Worm (Caenorhabditis elegans) whole organism, L4 larva: ENCODE results near the gene atln-2.

ENCODE experiments used
- F26F4.8 ChIP-seq: fragments of 200-800 bp; sonication (Bioruptor generic); conservative IDR thresholded peaks from 2 replicates; pipeline ENCODE4 v1.3.6; 2022; ENCODE audit warnings: missing genetic modification characterization, missing compliant biosample characterization
- F44E2.7 ChIP-seq: fragments of 200-800 bp; sonication (Bioruptor generic); IDR thresholded peaks from 2 replicates; pipeline ENCODE4 v2.1.2; 2022; ENCODE audit warnings: missing genetic modification characterization, missing compliant biosample characterization
- F49E8.2 ChIP-seq: sonication (generic microtip); optimal IDR thresholded peaks from 2 replicates; lab custom pipeline; 2016; ENCODE audit warnings: missing compliant biosample characterization, mild to moderate bottlenecking, missing genetic modification characterization, borderline replicate concordance
- R02D3.7 ChIP-seq: fragments of 150-350 bp; sonication (generic microtip); optimal IDR thresholded peaks from 3 replicates; lab custom pipeline; 2014; ENCODE audit warnings: missing biosample characterization, missing genetic modification characterization
- T20F7.1 ChIP-seq: fragments of 200-800 bp; sonication (Bioruptor generic); optimal IDR thresholded peaks from 2 replicates; lab custom pipeline; 2018; ENCODE audit warnings: mild to moderate bottlenecking, missing genetic modification characterization, missing compliant biosample characterization
- Y48G9A.11 ChIP-seq: fragments of 200-800 bp; sonication (Bioruptor generic); IDR thresholded peaks from 2 replicates; pipeline ENCODE4 v1.3.6; 2022; ENCODE audit warnings: missing genetic modification reagents, missing genetic modification characterization, missing compliant biosample characterization
- ZK337.2 ChIP-seq: fragments of 200-800 bp; sonication (Bioruptor generic); IDR thresholded peaks from 2 replicates; pipeline ENCODE4 v1.3.6; 2022; ENCODE audit warnings: missing genetic modification reagents, missing genetic modification characterization, missing compliant biosample characterization
- aha-1 ChIP-seq: fragments of 150-350 bp; peaks from one replicate; lab custom pipeline; 2014; ENCODE audit warnings: missing biosample characterization, missing genetic modification characterization
- arid-1 ChIP-seq: fragments of 200-800 bp; sonication (Bioruptor generic); conservative IDR thresholded peaks from 2 replicates; pipeline ENCODE4 v1.3.6; 2022; ENCODE audit warnings: missing genetic modification reagents, missing genetic modification characterization, missing compliant biosample characterization
- ceh-20 ChIP-seq: fragments of 200-800 bp; sonication (Bioruptor generic); IDR thresholded peaks from 2 replicates; pipeline ENCODE4 v1.3.6; 2022; ENCODE audit warnings: missing genetic modification reagents, missing genetic modification characterization, missing compliant biosample characterization
- ceh-28 ChIP-seq: fragments of 150-350 bp; optimal IDR thresholded peaks from 2 replicates; lab custom pipeline; 2014; ENCODE audit warnings: missing biosample characterization, missing genetic modification reagents, missing genetic modification characterization
- ceh-82 ChIP-seq: sonication (generic microtip); optimal IDR thresholded peaks from 2 replicates; lab custom pipeline; 2017; ENCODE audit warnings: missing biosample characterization, missing genetic modification characterization
- daf-16 ChIP-seq, 3 experiments: sonication (generic microtip); optimal IDR thresholded peaks; 2 replicates each; lab custom pipeline; 2016 to 2017; ENCODE audit warnings: missing genetic modification characterization in 3 of 3, missing genetic modification reagents in 3 of 3, mild to moderate bottlenecking in 2 of 3, missing compliant biosample characterization in 2 of 3, missing biosample characterization in 1 of 3, moderate library complexity in 1 of 3
- dmd-6 ChIP-seq: fragments of 200-800 bp; sonication (Bioruptor generic); IDR thresholded peaks from 2 replicates; pipeline ENCODE4 v1.3.6; 2022; ENCODE audit warnings: missing genetic modification reagents, missing genetic modification characterization, missing compliant biosample characterization
- dpl-1 ChIP-seq: fragments of 150-350 bp; optimal IDR thresholded peaks from 2 replicates; lab custom pipeline; 2014; ENCODE audit warnings: missing biosample characterization, missing genetic modification reagents, missing genetic modification characterization
- duxl-1 ChIP-seq: sonication (generic microtip); optimal IDR thresholded peaks from 2 replicates; lab custom pipeline; 2016; ENCODE audit warnings: mild to moderate bottlenecking, missing genetic modification characterization, moderate library complexity, missing compliant biosample characterization; ENCODE audit not compliant: poor library complexity
- dve-1 ChIP-seq: sonication (generic microtip); optimal IDR thresholded peaks from 2 replicates; lab custom pipeline; 2017; ENCODE audit warnings: antibody characterized with exemption, mild to moderate bottlenecking, missing genetic modification characterization, missing compliant biosample characterization; ENCODE audit not compliant: insufficient read depth
- egl-43 ChIP-seq: fragments of 200-800 bp; sonication (Bioruptor generic); IDR thresholded peaks from 2 replicates; pipeline ENCODE4 v1.3.6; 2022; ENCODE audit warnings: missing genetic modification reagents, missing genetic modification characterization, missing compliant biosample characterization
- fkh-10 ChIP-seq: fragments of 150-350 bp; optimal IDR thresholded peaks from 2 replicates; lab custom pipeline; 2014; ENCODE audit warnings: missing biosample characterization, missing genetic modification reagents, missing genetic modification characterization
- fos-1 ChIP-seq: fragments of 150-350 bp; optimal IDR thresholded peaks from 2 replicates; lab custom pipeline; 2014; ENCODE audit warnings: missing biosample characterization, missing genetic modification characterization
- hlh-30 ChIP-seq: sonication (generic microtip); optimal IDR thresholded peaks from 2 replicates; lab custom pipeline; 2017; ENCODE audit warnings: antibody characterized with exemption, mild to moderate bottlenecking, missing genetic modification characterization, missing compliant biosample characterization; ENCODE audit not compliant: insufficient read depth
- lin-1 ChIP-seq: fragments of 200-800 bp; sonication (Bioruptor generic); IDR thresholded peaks from 2 replicates; pipeline ENCODE4 v1.3.6; 2022; ENCODE audit warnings: missing genetic modification reagents, missing genetic modification characterization, missing compliant biosample characterization
- lin-13 ChIP-seq: fragments of 150-350 bp; optimal IDR thresholded peaks from 2 replicates; lab custom pipeline; 2014; ENCODE audit warnings: missing biosample characterization, missing genetic modification reagents, missing genetic modification characterization
- lin-38 ChIP-seq: fragments of 200-800 bp; sonication (Bioruptor generic); IDR thresholded peaks from 2 replicates; pipeline ENCODE4 v1.3.6; 2022; ENCODE audit warnings: missing genetic modification reagents, missing genetic modification characterization, missing compliant biosample characterization
- lir-3 ChIP-seq: sonication (generic microtip); optimal IDR thresholded peaks from 2 replicates; lab custom pipeline; 2016; ENCODE audit warnings: mild to moderate bottlenecking, missing genetic modification characterization, missing compliant biosample characterization
- lsy-2 ChIP-seq, 2 experiments: fragments of 150-350 bp in 1 of 2; sonication (generic microtip) in 1 of 2; optimal IDR thresholded peaks; 2 replicates each; lab custom pipeline; 2014 to 2017; ENCODE audit warnings: missing biosample characterization in 2 of 2, missing genetic modification characterization in 2 of 2
- madf-9 ChIP-seq: fragments of 200-800 bp; sonication (Bioruptor generic); conservative IDR thresholded peaks from 2 replicates; pipeline ENCODE4 v1.3.6; 2022; ENCODE audit warnings: missing genetic modification reagents, missing genetic modification characterization, missing compliant biosample characterization
- mes-2 ChIP-seq: sonication (generic microtip); optimal IDR thresholded peaks from 2 replicates; lab custom pipeline; 2016; ENCODE audit warnings: missing genotype, mild to moderate bottlenecking, missing genetic modification characterization, missing compliant biosample characterization; ENCODE audit not compliant: poor library complexity, severe bottlenecking
- mxl-3 ChIP-seq: fragments of 200-800 bp; sonication (Bioruptor generic); optimal IDR thresholded peaks from 2 replicates; lab custom pipeline; 2018; ENCODE audit warnings: mild to moderate bottlenecking, missing genetic modification characterization, missing compliant biosample characterization
- nhr-41 ChIP-seq: fragments of 200-800 bp; sonication (Bioruptor generic); IDR thresholded peaks from 2 replicates; pipeline ENCODE4 v1.3.6; 2022; ENCODE audit warnings: missing genetic modification reagents, missing genetic modification characterization, missing compliant biosample characterization
- nhr-77 ChIP-seq: fragments of 150-350 bp; optimal IDR thresholded peaks from 2 replicates; lab custom pipeline; 2014; ENCODE audit warnings: missing biosample characterization, missing genetic modification characterization
- php-3 ChIP-seq: fragments of 200-800 bp; sonication (Bioruptor generic); IDR thresholded peaks from 2 replicates; pipeline ENCODE4 v1.3.6; 2022; ENCODE audit warnings: missing genetic modification reagents, missing genetic modification characterization, missing compliant biosample characterization
- pqm-1 ChIP-seq: sonication (generic microtip); optimal IDR thresholded peaks from 2 replicates; lab custom pipeline; 2017; ENCODE audit warnings: missing biosample characterization, missing genetic modification characterization
- sdz-12 ChIP-seq: fragments of 200-800 bp; sonication (Bioruptor generic); optimal IDR thresholded peaks from 2 replicates; lab custom pipeline; 2018; ENCODE audit warnings: mild to moderate bottlenecking, missing genetic modification characterization, missing compliant biosample characterization
- skn-1 ChIP-seq: fragments of 150-350 bp; optimal IDR thresholded peaks from 2 replicates; lab custom pipeline; 2014; ENCODE audit warnings: missing biosample characterization, missing genetic modification characterization
- snpc-1.2 ChIP-seq: fragments of 200-800 bp; sonication (Bioruptor generic); IDR thresholded peaks from 2 replicates; pipeline ENCODE4 v1.3.6; 2022; ENCODE audit warnings: missing genetic modification reagents, missing genetic modification characterization, missing compliant biosample characterization
- spr-1 ChIP-seq: sonication (generic microtip); optimal IDR thresholded peaks from 2 replicates; lab custom pipeline; 2016; ENCODE audit warnings: mild to moderate bottlenecking, missing genetic modification characterization, missing compliant biosample characterization
- spr-3 ChIP-seq: fragments of 200-800 bp; sonication (Bioruptor generic); optimal IDR thresholded peaks from 2 replicates; lab custom pipeline; 2018; ENCODE audit warnings: mild to moderate bottlenecking, missing genetic modification characterization, missing compliant biosample characterization
- tag-97 ChIP-seq: fragments of 200-800 bp; sonication (Bioruptor generic); IDR thresholded peaks from 2 replicates; pipeline ENCODE4 v1.3.6; 2022; ENCODE audit warnings: missing genetic modification characterization, missing compliant biosample characterization
- unc-130 ChIP-seq: sonication (generic microtip); optimal IDR thresholded peaks from 2 replicates; lab custom pipeline; 2016; ENCODE audit warnings: missing genetic modification reagents, missing genetic modification characterization, missing compliant biosample characterization
- zfp-2 ChIP-seq: sonication (generic microtip); optimal IDR thresholded peaks from 2 replicates; lab custom pipeline; 2016; ENCODE audit warnings: mild to moderate bottlenecking, missing genetic modification characterization, missing compliant biosample characterization
- zfp-3 ChIP-seq: fragments of 200-800 bp; sonication (Bioruptor generic); conservative IDR thresholded peaks from 2 replicates; pipeline ENCODE4 v1.3.6; 2022; ENCODE audit warnings: missing genetic modification reagents, missing genetic modification characterization, missing compliant biosample characterization

Gene atln-2

DNA sequence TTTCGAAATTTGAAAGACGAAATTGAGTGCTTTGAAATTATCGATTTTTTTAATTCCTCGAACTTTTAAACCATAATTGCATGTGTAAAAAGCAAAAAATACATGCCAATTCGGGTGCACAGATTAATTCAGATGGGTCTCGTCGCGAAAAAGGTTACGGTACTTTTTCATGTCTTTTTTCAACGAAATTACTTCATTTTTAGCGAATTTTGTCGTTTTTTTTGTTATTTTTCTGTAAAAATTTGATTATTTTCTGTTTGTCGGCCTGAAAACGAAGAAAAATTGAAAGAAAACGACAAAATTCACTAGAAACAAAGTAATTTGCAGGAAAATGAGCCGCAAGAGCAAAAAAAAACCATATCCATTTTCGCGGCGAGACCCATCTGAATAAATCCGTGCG is 26.6 kb upstream of the atln-2 start:
- TF ChIP-seq lsy-2 (tag; optimal IDR thresholded peaks at IDR 0.05; lab: Kevin White, UChicago) = peak in 1 of 2 experiments; percentile 55
- no peak for TF ChIP-seq unc-130 (GFP tag; lab: Kevin White, UChicago)

DNA sequence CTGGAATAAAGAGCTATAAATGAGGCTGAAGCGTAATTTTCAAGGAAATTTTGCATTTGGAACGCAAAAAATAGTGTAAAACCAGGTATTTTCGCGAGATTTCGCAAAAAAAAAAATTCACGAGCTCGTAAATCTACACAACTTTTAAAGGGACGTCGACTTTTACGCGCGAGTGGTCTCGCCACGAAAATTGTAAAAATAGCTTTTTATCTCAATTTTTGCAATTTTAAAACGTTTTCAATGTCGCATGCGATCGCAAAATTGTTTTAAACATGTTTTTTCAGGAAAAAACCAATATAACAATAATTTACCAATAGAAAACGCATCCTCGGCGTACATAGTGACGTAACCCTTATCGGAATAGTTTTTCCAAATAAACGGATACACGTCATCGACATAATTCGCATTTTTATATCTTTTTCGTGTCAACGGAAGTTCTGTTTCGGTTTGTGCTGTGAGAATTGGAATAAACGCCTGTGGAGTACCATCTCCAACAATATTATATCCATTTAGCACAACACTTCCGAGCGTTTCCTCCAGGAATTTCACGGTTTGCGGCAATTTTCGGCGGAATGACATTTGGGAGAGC is 24.6 kb upstream of the atln-2 start:
- TF ChIP-seq dpl-1 (peak; percentile 22), R02D3.7 (tag; lab: Kevin White, UChicago) (peak; percentile 64), Y48G9A.11 (GFP tag; lab: Robert Waterston, UW) (0 out of 2 replicates have a peak, but pooled peaks have one; percentile 8), lin-38 (GFP tag; lab: Robert Waterston, UW) (peak; percentile 77), mes-2 (tag; lab: Kevin White, UChicago) (peak; percentile 51), unc-130 (GFP tag; lab: Kevin White, UChicago) (peak; percentile 32), spr-1 (no peak), snpc-1.2 (peak; percentile 95), nhr-41 (no peak), aha-1 (peak; percentile 75)

DNA sequence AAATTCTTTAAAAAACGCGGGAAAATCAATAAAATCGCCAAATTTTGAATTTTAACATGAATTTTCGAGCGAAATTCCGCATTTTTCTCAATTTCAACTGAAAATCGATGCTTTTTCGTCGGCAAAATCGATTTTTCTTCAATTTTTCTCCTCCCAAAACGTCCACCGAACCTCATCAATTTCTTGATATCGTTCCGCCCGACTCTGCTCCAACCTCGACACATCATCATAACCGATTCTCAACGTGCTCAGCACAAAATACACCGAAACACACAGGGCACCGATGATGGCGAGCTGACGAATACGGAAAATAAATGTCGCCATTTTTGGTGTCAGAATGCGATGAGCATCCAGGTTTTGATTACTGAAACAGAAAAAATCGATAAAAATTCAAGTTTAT is 22.9 kb upstream of the atln-2 start, which contains the start of gene Y41E3.1:
Y41E3.1 (minus strand) TSS at position 324 of the 400 bp plus-strand sequence.
- TF ChIP-seq snpc-1.2 = peak; percentile 82
- TF ChIP-seq mxl-3 = no peak
- TF ChIP-seq lir-3 (tag; lab: Kevin White, UChicago) = no peak
- TF ChIP-seq lin-38 (GFP tag; lab: Robert Waterston, UW) = peak; percentile 53
- TF ChIP-seq, all 104 proteins: peak for 2

DNA sequence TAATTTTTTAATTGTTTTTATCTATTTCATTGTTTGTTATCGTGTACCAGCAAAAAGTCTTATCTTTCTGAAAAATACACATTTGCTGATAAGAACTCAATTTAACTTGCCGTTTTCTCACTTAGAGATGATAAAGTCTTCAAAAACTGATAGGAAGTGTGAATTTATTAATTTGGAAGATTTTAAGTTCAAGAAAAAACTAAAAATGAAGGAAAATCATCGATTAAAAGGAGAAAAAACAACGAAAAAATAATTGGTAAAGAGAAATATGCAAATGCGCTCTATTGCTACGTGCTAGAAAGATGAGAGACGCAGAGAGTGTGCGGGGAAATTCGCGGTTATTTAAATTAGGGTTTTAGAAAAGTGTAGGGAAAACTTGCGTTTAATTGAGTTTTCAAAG is 22.0 kb upstream of the atln-2 start:
- TF ChIP-seq daf-16 (GFP tag; optimal IDR thresholded peaks at IDR 0.05; lab: Kevin White, UChicago) = no peak
- peak; percentile 74 for TF ChIP-seq daf-16 (tag; optimal IDR thresholded peaks at IDR 0.05; lab: Kevin White, UChicago)
- TF ChIP-seq ceh-28 (tag; lab: Kevin White, UChicago) = no peak
- TF ChIP-seq dmd-6 (GFP tag; lab: Robert Waterston, UW) = no peak
- no peak for TF ChIP-seq F44E2.7
- peak; percentile 30 for TF ChIP-seq aha-1
- no peak for TF ChIP-seq sdz-12 (GFP tag; lab: Kevin White, UChicago)
- peak; percentile 48 for TF ChIP-seq lin-13 (GFP tag; lab: Kevin White, UChicago)
- no peak for TF ChIP-seq lin-1 (GFP tag; lab: Robert Waterston, UW)
- TF ChIP-seq tag-97 (GFP tag; lab: Robert Waterston, UW) = no peak
- no peak for TF ChIP-seq spr-1
- no peak for TF ChIP-seq skn-1 (tag; lab: Kevin White, UChicago)
- TF ChIP-seq mxl-3 = no peak
- no peak for TF ChIP-seq zfp-2 (tag; lab: Kevin White, UChicago)
- no peak for TF ChIP-seq spr-3 (GFP tag; lab: Kevin White, UChicago)
- no peak for TF ChIP-seq madf-9 (GFP tag; lab: Robert Waterston, UW)
- TF ChIP-seq php-3 (GFP tag; lab: Robert Waterston, UW) = peak; percentile 73; the same call in 1 of the 2 replicates
- no peak for TF ChIP-seq F26F4.8 (GFP tag; lab: Robert Waterston, UW)
- peak; percentile 48 for TF ChIP-seq F49E8.2
- peak; percentile 93 for TF ChIP-seq dpl-1
- TF ChIP-seq egl-43 (GFP tag; lab: Robert Waterston, UW) = no peak
- TF ChIP-seq pqm-1 (tag; lab: Kevin White, UChicago) = peak; percentile 96
- TF ChIP-seq lin-38 (GFP tag; lab: Robert Waterston, UW) = peak; percentile 96
- TF ChIP-seq ZK337.2 (GFP tag; lab: Robert Waterston, UW) = no peak
- peak; percentile 55 for TF ChIP-seq fkh-10 (GFP tag; lab: Kevin White, UChicago)
- TF ChIP-seq hlh-30 (tag; lab: Kevin White, UChicago) = peak; percentile 44
- TF ChIP-seq fos-1 (tag; lab: Kevin White, UChicago) = no peak
- no peak for TF ChIP-seq ceh-20 (GFP tag; lab: Robert Waterston, UW)
- no peak for TF ChIP-seq unc-130 (GFP tag; lab: Kevin White, UChicago)
- peak; percentile 11 for TF ChIP-seq duxl-1 (tag; lab: Kevin White, UChicago)
- TF ChIP-seq ceh-82 (tag; lab: Kevin White, UChicago) = no peak
- peak; percentile 68 for TF ChIP-seq T20F7.1 (GFP tag; lab: Kevin White, UChicago)
- TF ChIP-seq zfp-3 (GFP tag; lab: Robert Waterston, UW) = no peak
- TF ChIP-seq nhr-77 (tag; lab: Kevin White, UChicago) = peak; percentile 72
- TF ChIP-seq dve-1 (tag; lab: Kevin White, UChicago) = peak; percentile 62
- no peak for TF ChIP-seq Y48G9A.11 (GFP tag; lab: Robert Waterston, UW)
- TF ChIP-seq arid-1 = no peak
- no peak for TF ChIP-seq lsy-2 (tag; optimal IDR thresholded peaks at IDR 0.05; lab: Kevin White, UChicago)
